Fruit fly (Drosophila melanogaster): Measurements from ENCODE around the gene bocks.

Gene bocks

DNA sequence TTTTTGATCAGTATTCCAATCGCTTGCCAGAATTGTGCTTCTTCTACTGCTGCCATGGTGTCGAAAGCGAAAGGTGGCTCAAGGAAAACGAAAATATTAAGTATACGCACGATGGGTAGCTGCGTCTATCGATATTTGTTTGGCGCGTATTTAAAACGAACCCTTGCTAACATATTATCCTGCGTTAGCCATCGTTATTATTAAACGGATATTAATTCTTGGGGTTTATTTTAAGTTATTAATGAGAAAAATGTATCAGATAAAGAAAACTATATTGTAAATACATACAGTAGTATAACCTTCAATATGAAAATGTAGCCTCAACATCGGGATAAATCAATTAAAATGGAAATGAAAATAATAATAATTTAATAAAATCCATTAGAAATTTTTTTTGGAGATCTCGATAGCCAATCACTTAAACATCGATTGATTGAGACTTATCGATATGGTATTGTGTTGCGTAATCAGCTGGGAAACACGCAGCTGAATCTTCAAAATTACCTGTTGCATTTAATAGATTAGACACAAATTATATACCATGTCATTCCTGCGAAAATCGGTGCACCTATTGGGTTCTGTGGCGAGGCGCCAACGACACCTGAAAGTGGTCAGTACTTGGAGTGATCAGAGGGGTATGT, 35.3 kb downstream of the bocks start, which contains the start of the genes CG9386 and BckdhA (continued):
- TF ChIP-seq run (tag; optimal IDR thresholded peaks at IDR 0.05) (no peak), CG7928 (GFP tag; optimal IDR thresholded peaks at IDR 0.05) (no peak), Taf1 (GFP tag; IDR thresholded peaks at IDR 0.05) (0 out of 2 replicates have a peak, but pooled peaks have one; percentile 24), mam (GFP tag; optimal IDR thresholded peaks at IDR 0.05) (peak; percentile 75), Meics (GFP tag; optimal IDR thresholded peaks at IDR 0.05) (peak; percentile 67), CG1647 (GFP tag; optimal IDR thresholded peaks at IDR 0.05) (peak; percentile 55), CG7556 (GFP tag; optimal IDR thresholded peaks at IDR 0.05) (peak; percentile 42), repo (GFP tag; optimal IDR thresholded peaks at IDR 0.05) (no peak), CG8478 (optimal IDR thresholded peaks at IDR 0.05) (no peak), CG17186 (GFP tag; optimal IDR thresholded peaks at IDR 0.05) (peak; percentile 52), CG6813 (GFP tag; optimal IDR thresholded peaks at IDR 0.05) (no peak), lbe (GFP tag; optimal IDR thresholded peaks at IDR 0.05) (no peak), Hmx (GFP tag; optimal IDR thresholded peaks at IDR 0.05) (peak; percentile 32), Ets65A (GFP tag) (peak; percentile 95), CoRest (tag; optimal IDR thresholded peaks at IDR 0.05) (peak; percentile 73), CG8281 (tag; optimal IDR thresholded peaks at IDR 0.05) (no peak), Dbx (GFP tag; IDR thresholded peaks at IDR 0.05) (peak; percentile 53; the same call in 2 of the 3 replicates), onecut (GFP tag; IDR thresholded peaks at IDR 0.05) (peak; percentile 31; the same call in 1 of the 2 replicates), HLH3B (GFP tag; IDR thresholded peaks at IDR 0.05) (no peak), Abd-B (GFP tag; optimal IDR thresholded peaks at IDR 0.05) (no peak), CG4282 (GFP tag; optimal IDR thresholded peaks at IDR 0.05) (no peak), lov (optimal IDR thresholded peaks at IDR 0.05) (no peak), lov (GFP tag; IDR thresholded peaks at IDR 0.05) (no peak), Poxn (GFP tag; IDR thresholded peaks at IDR 0.05) (no peak), eve (GFP tag; optimal IDR thresholded peaks at IDR 0.05) (no peak), Asciz (GFP tag; optimal IDR thresholded peaks at IDR 0.05) (no peak), jumu (GFP tag; optimal IDR thresholded peaks at IDR 0.05) (peak; percentile 30), esg (GFP tag; conservative IDR thresholded peaks at IDR 0.05) (no peak), CG13296 (GFP tag; optimal IDR thresholded peaks at IDR 0.05) (peak; percentile 59), CG15479 (GFP tag; optimal IDR thresholded peaks at IDR 0.05) (no peak), YL-1 (GFP tag; optimal IDR thresholded peaks at IDR 0.05) (peak; percentile 62), fru (optimal IDR thresholded peaks at IDR 0.05) (no peak), Doc2 (GFP tag; IDR thresholded peaks at IDR 0.05) (no peak), nerfin-2 (GFP tag; IDR thresholded peaks at IDR 0.05; ENCODE audit: partially characterized antibody) (peak; percentile 60; the same call in 1 of the 2 replicates), CG4854 (GFP tag; optimal IDR thresholded peaks at IDR 0.05) (no peak), Max (GFP tag; optimal IDR thresholded peaks at IDR 0.05) (peak; percentile 60), CG15073 (GFP tag; optimal IDR thresholded peaks at IDR 0.05) (no peak), CG2712 (tag; optimal IDR thresholded peaks at IDR 0.05) (peak; percentile 64), Xbp1 (GFP tag; optimal IDR thresholded peaks at IDR 0.05) (peak; percentile 69), Myb (GFP tag; optimal IDR thresholded peaks at IDR 0.05) (peak; percentile 29), CG9609 (GFP tag; optimal IDR thresholded peaks at IDR 0.05) (peak; percentile 65), CG30020 (tag; optimal IDR thresholded peaks at IDR 0.05) (peak; percentile 26), CG11398 (GFP tag; optimal IDR thresholded peaks at IDR 0.05) (no peak), knrl (GFP tag; IDR thresholded peaks at IDR 0.05; ENCODE audit: partially characterized antibody) (peak; percentile 69), NC2β (GFP tag; optimal IDR thresholded peaks at IDR 0.05) (peak; percentile 11), D19A (tag; optimal IDR thresholded peaks at IDR 0.05) (peak; percentile 38), CG9876 (GFP tag; optimal IDR thresholded peaks at IDR 0.05) (peak; percentile 26), CG32532 (GFP tag; IDR thresholded peaks at IDR 0.05) (peak; percentile 62), Sin3A (optimal IDR thresholded peaks at IDR 0.05) (peak; percentile 24), ci (GFP tag; IDR thresholded peaks at IDR 0.05) (peak; percentile 53; the same call in 1 of the 3 replicates), CG32772 (GFP tag; IDR thresholded peaks at IDR 0.05) (no peak), cato (GFP tag; optimal IDR thresholded peaks at IDR 0.05; ENCODE audit: borderline replicate concordance) (peak; percentile 17)

Measured in whole organism, embryonic.